Fruit fly (Drosophila melanogaster) whole organism, adult: ENCODE measurements around the gene Mcm5.

Experiments used
- CG11617 ChIP-seq: fragments of 200-800 bp; sonication (Bioruptor generic); optimal IDR thresholded peaks from 2 replicates; lab custom pipeline; 2017; ENCODE audit warnings: mild to moderate bottlenecking, missing biosample characterization, missing genetic modification reagents, missing genetic modification characterization
- CG12768 ChIP-seq: fragments of 200-800 bp; sonication (Bioruptor generic); optimal IDR thresholded peaks from 2 replicates; lab custom pipeline; 2017; ENCODE audit warnings: missing biosample characterization, missing genetic modification characterization, mild to moderate bottlenecking, moderate library complexity, missing genetic modification reagents
- CG14711 ChIP-seq: fragments of 200-800 bp; sonication (Bioruptor generic); optimal IDR thresholded peaks from 2 replicates; lab custom pipeline; 2018; ENCODE audit warnings: missing biosample characterization, mild to moderate bottlenecking, missing genetic modification characterization, moderate library complexity
- CG1620 ChIP-seq: fragments of 200-800 bp; sonication (Bioruptor generic); optimal IDR thresholded peaks from 2 replicates; lab custom pipeline; 2016; ENCODE audit warnings: missing biosample characterization, missing genetic modification characterization
- CG33017 ChIP-seq: fragments of 200-800 bp; sonication (Bioruptor generic); optimal IDR thresholded peaks from 2 replicates; lab custom pipeline; 2018; ENCODE audit warnings: missing biosample characterization, mild to moderate bottlenecking, missing genetic modification characterization, moderate library complexity
- CG5204 ChIP-seq: fragments of 200-800 bp; sonication (Bioruptor generic); optimal IDR thresholded peaks from 2 replicates; lab custom pipeline; 2016; ENCODE audit warnings: missing biosample characterization, missing genetic modification characterization
- CG7045 ChIP-seq: fragments of 200-800 bp; sonication (Bioruptor generic); optimal IDR thresholded peaks from 2 replicates; lab custom pipeline; 2017; ENCODE audit warnings: missing biosample characterization, mild to moderate bottlenecking, missing genetic modification characterization
- CG7101 ChIP-seq: fragments of 200-800 bp; sonication (Bioruptor generic); optimal IDR thresholded peaks from 2 replicates; lab custom pipeline; 2018; ENCODE audit warnings: missing biosample characterization, mild to moderate bottlenecking, missing genetic modification characterization, moderate library complexity
- Clk ChIP-seq: fragments of 200-800 bp; sonication (Bioruptor generic); optimal IDR thresholded peaks from 2 replicates; lab custom pipeline; 2017; ENCODE audit warnings: missing biosample characterization, missing genetic modification characterization
- Crg-1 ChIP-seq: fragments of 200-800 bp; sonication (Bioruptor generic); optimal IDR thresholded peaks from 2 replicates; lab custom pipeline; 2016; ENCODE audit warnings: missing biosample characterization, missing genetic modification characterization
- Hr96 ChIP-seq: fragments of 200-800 bp; sonication (Bioruptor generic); optimal IDR thresholded peaks from 2 replicates; lab custom pipeline; 2016; ENCODE audit warnings: missing biosample characterization, missing genetic modification characterization
- Mnt ChIP-seq: fragments of 200-800 bp; sonication (Bioruptor generic); optimal IDR thresholded peaks from 2 replicates; lab custom pipeline; 2016; ENCODE audit warnings: missing biosample characterization, mild to moderate bottlenecking, missing genetic modification characterization
- bab1 ChIP-seq: fragments of 200-800 bp; sonication (Bioruptor generic); optimal IDR thresholded peaks from 3 replicates; lab custom pipeline; 2019; ENCODE audit warnings: missing biosample characterization, mild to moderate bottlenecking, missing genetic modification characterization, moderate library complexity
- cic ChIP-seq: fragments of 200-800 bp; sonication (Bioruptor generic); optimal IDR thresholded peaks from 2 replicates; lab custom pipeline; 2017; ENCODE audit warnings: missing biosample characterization, mild to moderate bottlenecking, missing genetic modification characterization, moderate library complexity
- cnc ChIP-seq, 2 experiments: fragments of >200 bp; optimal IDR thresholded peaks; 2 replicates each; lab custom pipeline; 2017
- kay ChIP-seq: fragments of 200-800 bp; sonication (Bioruptor generic); peaks from one replicate; lab custom pipeline; 2016; ENCODE audit warnings: missing biosample characterization, missing genetic modification characterization, borderline replicate concordance
- ovo ChIP-seq: fragments of 200-800 bp; sonication (Bioruptor generic); optimal IDR thresholded peaks from 2 replicates; lab custom pipeline; 2016; ENCODE audit warnings: missing biosample characterization, missing genetic modification characterization
- pad ChIP-seq: fragments of 200-800 bp; sonication (Bioruptor generic); optimal IDR thresholded peaks from 3 replicates; lab custom pipeline; 2017; ENCODE audit warnings: missing biosample characterization, missing genetic modification characterization, mild to moderate bottlenecking, moderate library complexity, missing genetic modification reagents
- tj ChIP-seq: fragments of 200-800 bp; sonication (Bioruptor generic); optimal IDR thresholded peaks from 3 replicates; lab custom pipeline; 2017; ENCODE audit warnings: missing biosample characterization, mild to moderate bottlenecking, missing genetic modification characterization, moderate library complexity
- toe ChIP-seq: fragments of 200-800 bp; sonication (Bioruptor generic); optimal IDR thresholded peaks from 2 replicates; lab custom pipeline; 2016; ENCODE audit warnings: missing biosample characterization, missing genetic modification characterization

The Mcm5 gene

DNA sequence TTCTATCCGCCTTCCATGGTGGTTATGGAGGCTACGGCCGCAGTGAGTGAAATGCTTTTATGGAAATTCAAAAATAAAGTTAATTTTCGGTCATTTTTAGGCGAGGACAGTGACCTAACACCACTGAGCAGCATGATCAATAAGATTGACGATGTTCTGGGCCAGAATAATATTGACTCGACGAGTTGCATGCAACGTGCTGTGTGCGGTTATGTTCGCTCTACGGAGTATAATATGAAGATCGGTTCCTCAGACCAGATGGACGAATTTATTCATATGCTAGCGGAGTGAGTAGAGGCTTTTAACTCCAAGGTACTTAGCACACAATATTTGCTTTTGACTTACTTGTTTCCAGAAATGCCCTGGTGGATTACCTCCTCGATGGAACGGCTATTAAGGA is 8.2 kb upstream of the Mcm5 start:
- no peak for TF ChIP-seq ovo (GFP tag; lab: Kevin White, UChicago)
- no peak for TF ChIP-seq CG7101 (tag; lab: Kevin White, UChicago)
- TF ChIP-seq Mnt: no peak
- no peak for TF ChIP-seq kay (GFP tag; lab: Kevin White, UChicago)
- TF ChIP-seq tj: no peak
- no peak for TF ChIP-seq pad (GFP tag; lab: Kevin White, UChicago)
- TF ChIP-seq CG12768: no peak

dm6 chr3R:10782167-10782566 is 6.2 kb upstream of the Mcm5 start, which contains the start of gene CG42633:
Gene CG42633, minus strand, starts transcription at chr3R:10782267.
- TF ChIP-seq bab1: no peak
- no peak for TF ChIP-seq toe (GFP tag; lab: Kevin White, UChicago)
- no peak for TF ChIP-seq CG7101 (tag; lab: Kevin White, UChicago)
- no peak for TF ChIP-seq Crg-1 (GFP tag; lab: Kevin White, UChicago)
- TF ChIP-seq kay (GFP tag; lab: Kevin White, UChicago): no peak
- no peak for TF ChIP-seq Clk (GFP tag; lab: Kevin White, UChicago)
- no peak for TF ChIP-seq cnc (optimal IDR thresholded peaks at IDR 0.05; lab: Kevin White, UChicago)
- no peak for TF ChIP-seq ovo (GFP tag; lab: Kevin White, UChicago)
- TF ChIP-seq CG5204 (GFP tag; lab: Kevin White, UChicago): no peak
- no peak for TF ChIP-seq CG14711 (tag; lab: Kevin White, UChicago)
- no peak for TF ChIP-seq tj
- TF ChIP-seq Mnt: no peak
- no peak for TF ChIP-seq CG33017 (tag; lab: Kevin White, UChicago)
- no peak for TF ChIP-seq CG7045 (GFP tag; lab: Kevin White, UChicago)
- no peak for TF ChIP-seq cic (GFP tag; lab: Kevin White, UChicago)
- no peak for TF ChIP-seq CG11617 (GFP tag; lab: Kevin White, UChicago)
- TF ChIP-seq CG1620: no peak
- TF ChIP-seq Hr96 (GFP tag; lab: Kevin White, UChicago): no peak

DNA sequence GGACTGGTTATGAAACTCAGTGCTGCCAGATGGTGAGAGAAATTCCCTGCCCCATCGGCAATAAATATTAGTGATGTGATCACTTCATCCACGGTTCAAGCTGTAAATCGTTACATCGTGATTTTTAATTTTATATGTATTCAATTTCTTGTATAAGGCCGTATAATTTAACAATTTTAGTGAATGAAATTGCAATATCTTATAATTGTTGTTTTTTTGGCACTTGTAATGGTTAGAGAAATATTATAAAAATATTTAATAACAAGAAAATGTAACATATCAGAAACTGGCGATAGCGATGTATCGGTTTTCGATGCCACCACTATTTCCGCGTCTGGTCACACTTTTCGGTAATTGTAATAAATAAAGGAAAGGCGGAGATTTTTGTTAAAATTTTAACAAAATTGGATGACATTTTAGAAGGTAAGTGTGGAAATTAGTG is 4.2 kb upstream of the Mcm5 start, which contains the start of the genes mRpL37 and Rbp1:
Gene mRpL37 (minus strand): TSS at position 35 of the 442 bp plus-strand sequence.
Gene Rbp1 (plus strand): TSS at position 326 of the 442 bp plus-strand sequence.
- TF ChIP-seq CG11617 (GFP tag; lab: Kevin White, UChicago) (peak; percentile 71), CG7045 (GFP tag; lab: Kevin White, UChicago) (peak; percentile 71), Crg-1 (GFP tag; lab: Kevin White, UChicago) (peak; percentile 56), ovo (GFP tag; lab: Kevin White, UChicago) (peak; percentile 59), tj (peak; percentile 71), CG33017 (tag; lab: Kevin White, UChicago) (peak; percentile 13), CG7101 (tag; lab: Kevin White, UChicago) (peak; percentile 73), Mnt (peak; percentile 69), Clk (GFP tag; lab: Kevin White, UChicago) (peak; percentile 28), kay (GFP tag; lab: Kevin White, UChicago) (peak; percentile 75), CG12768 (peak; percentile 62), CG14711 (tag; lab: Kevin White, UChicago) (peak; percentile 71), cnc (optimal IDR thresholded peaks at IDR 0.05; lab: Kevin White, UChicago) (no peak), Hr96 (GFP tag; lab: Kevin White, UChicago) (no peak), pad (GFP tag; lab: Kevin White, UChicago) (peak; percentile 60), bab1 (peak; percentile 77), cic (GFP tag; lab: Kevin White, UChicago) (no peak), CG5204 (GFP tag; lab: Kevin White, UChicago) (peak; percentile 57), CG1620 (peak; percentile 73), toe (GFP tag; lab: Kevin White, UChicago) (peak; percentile 85)

dm6 chr3R:10792604-10793003 is 4.3 kb downstream of the Mcm5 start, which contains the start of gene CG14687:
Gene CG14687, plus strand, starts transcription at chr3R:10792904.
- TF ChIP-seq Crg-1 (GFP tag; lab: Kevin White, UChicago) (no peak), CG12768 (no peak), CG1620 (no peak), CG7101 (tag; lab: Kevin White, UChicago) (no peak)

DNA sequence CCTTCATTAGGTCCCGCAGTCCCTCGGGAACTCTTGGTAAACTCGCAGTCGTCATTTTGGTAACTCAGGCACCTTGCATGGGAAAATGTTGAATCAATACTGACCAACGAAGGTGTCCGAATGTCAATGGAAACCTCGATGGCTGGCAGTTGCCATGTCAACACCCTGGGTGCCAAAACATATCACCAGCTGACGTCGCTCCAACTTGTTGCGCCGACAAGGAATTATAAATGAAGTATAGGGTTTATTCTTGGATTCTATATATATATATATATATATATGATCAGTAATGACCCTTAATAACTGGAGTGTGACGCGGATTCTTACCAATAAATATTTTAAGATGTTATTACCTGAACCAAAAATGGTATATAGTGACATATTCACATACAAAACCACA is 15.5 kb downstream of the Mcm5 start, which contains the start of gene CG14692:
Gene CG14692 (minus strand): TSS at position 101 of the 400 bp plus-strand sequence.
- no peak for TF ChIP-seq CG11617 (GFP tag; lab: Kevin White, UChicago)
- no peak for TF ChIP-seq CG7101 (tag; lab: Kevin White, UChicago)
- TF ChIP-seq CG33017 (tag; lab: Kevin White, UChicago): no peak
- TF ChIP-seq kay (GFP tag; lab: Kevin White, UChicago): no peak
- no peak for TF ChIP-seq tj
- TF ChIP-seq Hr96 (GFP tag; lab: Kevin White, UChicago): no peak
- TF ChIP-seq CG1620: no peak
- TF ChIP-seq cic (GFP tag; lab: Kevin White, UChicago): no peak
- TF ChIP-seq Mnt: no peak
- TF ChIP-seq CG14711 (tag; lab: Kevin White, UChicago): no peak
- no peak for TF ChIP-seq pad (GFP tag; lab: Kevin White, UChicago)
- no peak for TF ChIP-seq Crg-1 (GFP tag; lab: Kevin White, UChicago)
- TF ChIP-seq cnc (optimal IDR thresholded peaks at IDR 0.05; lab: Kevin White, UChicago): no peak
- TF ChIP-seq bab1: no peak
- no peak for TF ChIP-seq Clk (GFP tag; lab: Kevin White, UChicago)

- TF ChIP-seq CG12768 (no peak), kay (GFP tag; lab: Kevin White, UChicago) (peak; percentile 82)
Measured at dm6 chr3R:10815032-10815431, 26.7 kb downstream of the Mcm5 start, which contains the start of the genes CG14693 and TTLL15. Gene CG14693, minus strand, starts transcription at chr3R:10815047. Gene TTLL15, plus strand, starts transcription at chr3R:10815288.
